Worm (Caenorhabditis elegans): ENCODE data around the gene ttr-19.

Gene ttr-19

ce11 chrV:10220605-10221004, 6.6 kb downstream of the ttr-19 start, which contains the start of gene C12D8.13:
Gene C12D8.13, minus strand, starts transcription at chrV:10220705.
- TF ChIP-seq hlh-15 (tag; optimal IDR thresholded peaks at IDR 0.05) (no peak), F13H6.1 (tag; optimal IDR thresholded peaks at IDR 0.05) (no peak), ceh-22 (tag; optimal IDR thresholded peaks at IDR 0.05) (no peak), che-1 (tag; optimal IDR thresholded peaks at IDR 0.05) (no peak), ceh-6 (GFP tag; optimal IDR thresholded peaks at IDR 0.05) (no peak), gmeb-2 (tag; optimal IDR thresholded peaks at IDR 0.05) (no peak), unc-3 (GFP tag; conservative IDR thresholded peaks at IDR 0.05) (no peak), unc-3 (tag; optimal IDR thresholded peaks at IDR 0.05) (no peak), lin-11 (tag; optimal IDR thresholded peaks at IDR 0.05) (no peak), pax-1 (tag; optimal IDR thresholded peaks at IDR 0.05) (no peak), elt-4 (tag; optimal IDR thresholded peaks at IDR 0.05) (no peak), unc-86 (tag; optimal IDR thresholded peaks at IDR 0.05) (no peak), rnt-1 (tag; optimal IDR thresholded peaks at IDR 0.05) (no peak), ahr-1 (tag; optimal IDR thresholded peaks at IDR 0.05) (no peak), nhr-11 (tag; optimal IDR thresholded peaks at IDR 0.05) (no peak)

- no peak for TF ChIP-seq C08G9.2 (tag; optimal IDR thresholded peaks at IDR 0.05)
- no peak for TF ChIP-seq ceh-18 (tag; optimal IDR thresholded peaks at IDR 0.05)
- no peak for TF ChIP-seq hlh-8 (tag; optimal IDR thresholded peaks at IDR 0.05)
- TF ChIP-seq ceh-24 (tag; optimal IDR thresholded peaks at IDR 0.05) = no peak
- TF ChIP-seq nfya-1 (tag; optimal IDR thresholded peaks at IDR 0.05) = no peak
- TF ChIP-seq unc-3 (GFP tag; conservative IDR thresholded peaks at IDR 0.05) = no peak
- TF ChIP-seq unc-3 (tag; optimal IDR thresholded peaks at IDR 0.05) = no peak
- no peak for TF ChIP-seq ceh-30 (tag; optimal IDR thresholded peaks at IDR 0.05)
- TF ChIP-seq hlh-30 (tag; optimal IDR thresholded peaks at IDR 0.05; ENCODE audit: insufficient read depth) = no peak
- no peak for TF ChIP-seq ceh-6 (GFP tag; optimal IDR thresholded peaks at IDR 0.05)
- TF ChIP-seq syd-9 (tag; optimal IDR thresholded peaks at IDR 0.05) = no peak
- no peak for TF ChIP-seq pha-2 (tag; optimal IDR thresholded peaks at IDR 0.05)
- no peak for TF ChIP-seq ceh-19 (GFP tag; optimal IDR thresholded peaks at IDR 0.05)
- no peak for TF ChIP-seq C38D4.7 (GFP tag; optimal IDR thresholded peaks at IDR 0.05)
- TF ChIP-seq tbx-7 (tag; optimal IDR thresholded peaks at IDR 0.05) = no peak
- no peak for TF ChIP-seq ceh-2 (tag; optimal IDR thresholded peaks at IDR 0.05)
- no peak for TF ChIP-seq fkh-10 (GFP tag; optimal IDR thresholded peaks at IDR 0.05)
- no peak for TF ChIP-seq madf-2 (tag; optimal IDR thresholded peaks at IDR 0.05)
Observed at ce11 chrV:10216724-10217123, 10.5 kb downstream of the ttr-19 start, which contains the start of gene ZK856.14. Gene ZK856.14, plus strand, starts transcription at chrV:10217024.

- TF ChIP-seq dmd-4 (tag; optimal IDR thresholded peaks at IDR 0.05; ENCODE audit: borderline replicate concordance) (no peak), eyg-1 (tag; optimal IDR thresholded peaks at IDR 0.05) (no peak), F13H6.1 (tag; optimal IDR thresholded peaks at IDR 0.05) (no peak), ceh-2 (tag; optimal IDR thresholded peaks at IDR 0.05) (no peak), pag-3 (tag; optimal IDR thresholded peaks at IDR 0.05; ENCODE audit: borderline replicate concordance) (no peak), nhr-11 (tag; optimal IDR thresholded peaks at IDR 0.05) (no peak)
Observed at ce11 chrV:10212627-10213026, 14.6 kb downstream of the ttr-19 start, which contains the start of gene hpo-40. Gene hpo-40, plus strand, starts transcription at chrV:10212927.

ce11 chrV:10212027-10212426, 15.2 kb downstream of the ttr-19 start, which contains the start of gene zhit-3:
Gene zhit-3, minus strand, starts transcription at chrV:10212127.
- TF ChIP-seq hlh-13 (GFP tag; optimal IDR thresholded peaks at IDR 0.05) = no peak
- TF ChIP-seq elt-2 (tag; optimal IDR thresholded peaks at IDR 0.05) = no peak
- TF ChIP-seq ceh-31 (tag; optimal IDR thresholded peaks at IDR 0.05) = no peak
- TF ChIP-seq sdc-2 (tag; optimal IDR thresholded peaks at IDR 0.05) = no peak
- TF ChIP-seq ceh-19 (GFP tag; optimal IDR thresholded peaks at IDR 0.05) = no peak
- TF ChIP-seq pag-3 (tag; optimal IDR thresholded peaks at IDR 0.05; ENCODE audit: borderline replicate concordance) = no peak
- no peak for TF ChIP-seq rnt-1 (tag; optimal IDR thresholded peaks at IDR 0.05)
- TF ChIP-seq ceh-9 (tag; optimal IDR thresholded peaks at IDR 0.05) = no peak
- TF ChIP-seq unc-3 (GFP tag; conservative IDR thresholded peaks at IDR 0.05) = no peak
- TF ChIP-seq unc-3 (tag; optimal IDR thresholded peaks at IDR 0.05) = no peak
- TF ChIP-seq ama-1 (optimal IDR thresholded peaks at IDR 0.05) = no peak
- TF ChIP-seq pros-1 (tag; optimal IDR thresholded peaks at IDR 0.05) = no peak
- no peak for TF ChIP-seq fkh-6 (tag; optimal IDR thresholded peaks at IDR 0.05)
- no peak for TF ChIP-seq F13H6.1 (tag; optimal IDR thresholded peaks at IDR 0.05)
- no peak for TF ChIP-seq hlh-8 (tag; optimal IDR thresholded peaks at IDR 0.05)
- no peak for TF ChIP-seq unc-42 (tag; optimal IDR thresholded peaks at IDR 0.05)

All from whole organism, late embryonic.